Worm (Caenorhabditis elegans) whole organism, young adult: ENCODE results near the gene phyh-1.

Experiments used
- B0019.2 ChIP-seq: fragments of 200-800 bp; sonication (Bioruptor generic); conservative IDR thresholded peaks from 2 replicates; pipeline ENCODE4 v1.3.6; 2022; ENCODE audit warnings: missing genetic modification reagents, missing genetic modification characterization, missing compliant biosample characterization
- B0035.1 ChIP-seq: sonication (generic microtip); optimal IDR thresholded peaks from 2 replicates; lab custom pipeline; 2016; ENCODE audit warnings: missing genetic modification characterization, mild to moderate bottlenecking, missing compliant biosample characterization, missing genotype, missing genetic modification reagents
- B0336.3 ChIP-seq: fragments of 200-800 bp; sonication (Bioruptor generic); IDR thresholded peaks from 2 replicates; pipeline ENCODE4 v1.3.6; 2022; ENCODE audit warnings: missing genetic modification characterization, missing compliant biosample characterization
- F22D6.2 ChIP-seq: sonication (generic microtip); optimal IDR thresholded peaks from 2 replicates; lab custom pipeline; 2016; ENCODE audit warnings: mild to moderate bottlenecking, missing genetic modification characterization, missing compliant biosample characterization
- F37B4.10 ChIP-seq: fragments of 200-800 bp; sonication (Bioruptor generic); IDR thresholded peaks from 2 replicates; pipeline ENCODE4 v1.3.6; 2022; ENCODE audit warnings: missing genetic modification characterization, missing compliant biosample characterization
- F39B2.1 ChIP-seq: fragments of 200-800 bp; sonication (Bioruptor generic); IDR thresholded peaks from 2 replicates; pipeline ENCODE4 v1.3.6; 2022; ENCODE audit warnings: missing genetic modification reagents, missing genetic modification characterization, missing compliant biosample characterization
- F49E8.2 ChIP-seq: sonication (generic microtip); optimal IDR thresholded peaks from 3 replicates; lab custom pipeline; 2017; ENCODE audit warnings: missing genetic modification characterization, mild to moderate bottlenecking, missing compliant biosample characterization, antibody characterized with exemption, moderate library complexity; ENCODE audit not compliant: insufficient read depth
- K12H6.12 ChIP-seq: fragments of 200-800 bp; sonication (Bioruptor generic); optimal IDR thresholded peaks from 2 replicates; lab custom pipeline; 2018; ENCODE audit warnings: mild to moderate bottlenecking, missing genetic modification characterization, missing compliant biosample characterization
- T07F8.4 ChIP-seq: sonication (generic microtip); optimal IDR thresholded peaks from 2 replicates; lab custom pipeline; 2016; ENCODE audit warnings: mild to moderate bottlenecking, missing genetic modification characterization, moderate library complexity, missing compliant biosample characterization
- T26A5.8 ChIP-seq: sonication (generic microtip); optimal IDR thresholded peaks from 2 replicates; lab custom pipeline; 2016; ENCODE audit warnings: missing genetic modification characterization, missing compliant biosample characterization
- Y53F4B.3 ChIP-seq: fragments of 200-800 bp; sonication (Bioruptor generic); IDR thresholded peaks from 2 replicates; pipeline ENCODE4 v1.3.6; 2022; ENCODE audit warnings: missing genetic modification reagents, missing genetic modification characterization, missing compliant biosample characterization
- Y67H2A.10 ChIP-seq: fragments of 200-800 bp; sonication (Bioruptor generic); conservative IDR thresholded peaks from 2 replicates; pipeline ENCODE4 v1.3.6; 2022; ENCODE audit warnings: missing genetic modification reagents, missing genetic modification characterization, missing compliant biosample characterization
- Y95B8A.8 ChIP-seq: fragments of 200-800 bp; sonication (Bioruptor generic); IDR thresholded peaks from 2 replicates; pipeline ENCODE4 v1.3.6; 2022; ENCODE audit warnings: missing genetic modification reagents, missing genetic modification characterization, missing compliant biosample characterization
- aptf-2 ChIP-seq: fragments of 200-800 bp; sonication (Bioruptor generic); conservative IDR thresholded peaks from 2 replicates; pipeline ENCODE4 v1.3.6; 2022; ENCODE audit warnings: missing genetic modification reagents, missing genetic modification characterization, missing compliant biosample characterization
- bed-2 ChIP-seq: fragments of 200-800 bp; sonication (Bioruptor generic); IDR thresholded peaks from 2 replicates; pipeline ENCODE4 v1.3.6; 2022; ENCODE audit warnings: missing genetic modification reagents, missing genetic modification characterization, missing compliant biosample characterization
- cebp-2 ChIP-seq: fragments of 200-800 bp; sonication (Bioruptor generic); IDR thresholded peaks from 2 replicates; pipeline ENCODE4 v1.3.6; 2022; ENCODE audit warnings: missing genetic modification characterization, missing compliant biosample characterization
- ceh-79 ChIP-seq: sonication (generic microtip); optimal IDR thresholded peaks from 2 replicates; lab custom pipeline; 2017; ENCODE audit warnings: mild to moderate bottlenecking, missing genetic modification characterization, missing compliant biosample characterization
- ceh-91 ChIP-seq: fragments of 200-800 bp; sonication (Bioruptor generic); IDR thresholded peaks from 2 replicates; pipeline ENCODE4 v1.3.6; 2022; ENCODE audit warnings: missing genetic modification reagents, missing genetic modification characterization, missing compliant biosample characterization
- chd-7 ChIP-seq: sonication (generic microtip); optimal IDR thresholded peaks from 2 replicates; lab custom pipeline; 2016; ENCODE audit warnings: mild to moderate bottlenecking, missing genetic modification characterization, moderate library complexity, missing compliant biosample characterization
- egrh-3 ChIP-seq: fragments of 200-800 bp; sonication (Bioruptor generic); IDR thresholded peaks from 2 replicates; pipeline ENCODE4 v1.3.6; 2022; ENCODE audit warnings: missing genetic modification reagents, missing genetic modification characterization, missing compliant biosample characterization
- hlh-12 ChIP-seq: sonication (generic microtip); optimal IDR thresholded peaks from 2 replicates; lab custom pipeline; 2016; ENCODE audit warnings: missing genetic modification characterization, missing compliant biosample characterization
- hlh-26 ChIP-seq: fragments of 200-800 bp; sonication (Bioruptor generic); conservative IDR thresholded peaks from 2 replicates; pipeline ENCODE4 v1.3.6; 2022; ENCODE audit warnings: missing genetic modification reagents, missing genetic modification characterization, missing compliant biosample characterization
- hmg-20 ChIP-seq: fragments of 200-800 bp; sonication (Bioruptor generic); IDR thresholded peaks from 2 replicates; pipeline ENCODE4 v1.3.6; 2022; ENCODE audit warnings: missing genetic modification reagents, missing genetic modification characterization, missing compliant biosample characterization
- lag-1 ChIP-seq: fragments of 200-800 bp; sonication (Bioruptor generic); IDR thresholded peaks from 2 replicates; pipeline ENCODE4 v1.3.6; 2022; ENCODE audit warnings: missing genetic modification reagents, missing genetic modification characterization, missing compliant biosample characterization
- lin-26 ChIP-seq: fragments of 200-800 bp; sonication (Bioruptor generic); IDR thresholded peaks from 2 replicates; pipeline ENCODE4 v1.3.6; 2022; ENCODE audit warnings: missing genetic modification reagents, missing genetic modification characterization, missing compliant biosample characterization
- lin-40 ChIP-seq: sonication (generic microtip); optimal IDR thresholded peaks from 2 replicates; lab custom pipeline; 2016; ENCODE audit warnings: missing genetic modification characterization, mild to moderate bottlenecking, missing compliant biosample characterization, missing genotype, missing genetic modification reagents
- lsl-1 ChIP-seq: fragments of 200-800 bp; sonication (Bioruptor generic); optimal IDR thresholded peaks from 2 replicates; lab custom pipeline; 2018; ENCODE audit warnings: mild to moderate bottlenecking, missing genetic modification characterization, moderate library complexity, missing compliant biosample characterization
- mes-4 ChIP-seq: sonication (generic microtip); optimal IDR thresholded peaks from 2 replicates; lab custom pipeline; 2016; ENCODE audit warnings: missing genotype, missing genetic modification characterization, missing compliant biosample characterization
- mxl-1 ChIP-seq: sonication (generic microtip); optimal IDR thresholded peaks from 2 replicates; lab custom pipeline; 2016; ENCODE audit warnings: missing genetic modification characterization, missing compliant biosample characterization
- nfya-1 ChIP-seq: sonication (generic microtip); optimal IDR thresholded peaks from 2 replicates; lab custom pipeline; 2017; ENCODE audit warnings: antibody characterized with exemption, missing compliant biosample characterization, missing genetic modification characterization, borderline replicate concordance; ENCODE audit not compliant: insufficient read depth
- nfya-2 ChIP-seq: fragments of 200-800 bp; sonication (Bioruptor generic); IDR thresholded peaks from 2 replicates; pipeline ENCODE4 v1.3.6; 2022; ENCODE audit warnings: missing genetic modification reagents, missing genetic modification characterization, missing compliant biosample characterization
- rec-8 ChIP-seq, 2 experiments: sonication (generic microtip); optimal IDR thresholded peaks; 2 replicates each; lab custom pipeline; 2016; ENCODE audit warnings: mild to moderate bottlenecking in 2 of 2, missing genetic modification characterization in 2 of 2, missing genetic modification reagents in 2 of 2, missing genotype in 2 of 2, missing biosample characterization in 1 of 2, missing compliant biosample characterization in 1 of 2, moderate library complexity in 1 of 2
- rpc-1 ChIP-seq, 2 experiments: fragments of 150-350 bp in 1 of 2; sonication (generic microtip) in 1 of 2; optimal IDR thresholded peaks; 2 replicates each; lab custom pipeline; 2014 to 2018; ENCODE audit warnings: missing biosample characterization in 1 of 2, missing genetic modification characterization in 1 of 2, missing genetic modification reagents in 1 of 2, missing genotype in 1 of 2
- snpc-3.4 ChIP-seq: sonication (generic microtip); optimal IDR thresholded peaks from 2 replicates; lab custom pipeline; 2017; ENCODE audit warnings: missing genetic modification characterization, mild to moderate bottlenecking, missing compliant biosample characterization, antibody characterized with exemption, moderate library complexity, missing genotype, missing genetic modification reagents
- somi-1 ChIP-seq: fragments of 200-800 bp; sonication (Bioruptor generic); optimal IDR thresholded peaks from 2 replicates; lab custom pipeline; 2018; ENCODE audit warnings: mild to moderate bottlenecking, missing genetic modification characterization, missing compliant biosample characterization
- tbx-9 ChIP-seq: sonication (generic microtip); optimal IDR thresholded peaks from 2 replicates; lab custom pipeline; 2016; ENCODE audit warnings: borderline replicate concordance, missing genetic modification characterization, inconsistent platforms, missing compliant biosample characterization
- zim-3 ChIP-seq: sonication (generic microtip); optimal IDR thresholded peaks from 2 replicates; lab custom pipeline; 2017; ENCODE audit warnings: mild to moderate bottlenecking, missing genetic modification characterization, moderate library complexity, missing compliant biosample characterization
- ztf-18 ChIP-seq: sonication (generic microtip); optimal IDR thresholded peaks from 2 replicates; lab custom pipeline; 2016; ENCODE audit warnings: missing genotype, mild to moderate bottlenecking, missing genetic modification characterization, missing compliant biosample characterization
- ztf-28 ChIP-seq: fragments of 200-800 bp; sonication (Bioruptor generic); IDR thresholded peaks from 2 replicates; pipeline ENCODE4 v1.3.6; 2022; ENCODE audit warnings: missing genetic modification reagents, missing genetic modification characterization, missing compliant biosample characterization
- ztf-6 ChIP-seq: fragments of 200-800 bp; sonication (Bioruptor generic); IDR thresholded peaks from 2 replicates; pipeline ENCODE4 v1.3.6; 2022; ENCODE audit warnings: missing genetic modification reagents, missing genetic modification characterization, missing compliant biosample characterization

phyh-1 gene

ce11 chrIV:17268069-17268468 lies 8.9 kb upstream of the phyh-1 start:
- no peak for TF ChIP-seq T26A5.8 (tag; lab: Kevin White, UChicago)
- TF ChIP-seq nfya-1 (tag; lab: Kevin White, UChicago): no peak
- no peak for TF ChIP-seq mes-4 (tag; lab: Kevin White, UChicago)
- TF ChIP-seq Y95B8A.8 (GFP tag; lab: Robert Waterston, UW): no peak
- no peak for TF ChIP-seq lin-26 (GFP tag; lab: Robert Waterston, UW)
- no peak for TF ChIP-seq F49E8.2 (tag; lab: Kevin White, UChicago)
- no peak for TF ChIP-seq chd-7
- TF ChIP-seq B0035.1 (tag; lab: Kevin White, UChicago): no peak
- no peak for TF ChIP-seq tbx-9 (tag; lab: Kevin White, UChicago)
- no peak for TF ChIP-seq F39B2.1 (GFP tag; lab: Robert Waterston, UW)
- no peak for TF ChIP-seq Y67H2A.10 (GFP tag; lab: Robert Waterston, UW)
- no peak for TF ChIP-seq ztf-18 (tag; lab: Kevin White, UChicago)
- no peak for TF ChIP-seq hmg-20 (GFP tag; lab: Robert Waterston, UW)
- TF ChIP-seq lsl-1 (GFP tag; lab: Kevin White, UChicago): no peak
- no peak for TF ChIP-seq ztf-28 (GFP tag; lab: Robert Waterston, UW)
- TF ChIP-seq K12H6.12: no peak
- TF ChIP-seq ztf-6: no peak
- TF ChIP-seq ceh-79 (tag; lab: Kevin White, UChicago): no peak
- TF ChIP-seq egrh-3 (GFP tag; lab: Robert Waterston, UW): no peak

ce11 chrIV:17267304-17267891 lies 8.2 kb upstream of the phyh-1 start:
- no peak for TF ChIP-seq mxl-1 (tag; lab: Kevin White, UChicago)
- no peak for TF ChIP-seq cebp-2 (GFP tag; lab: Robert Waterston, UW)
- TF ChIP-seq, all 124 proteins: peak for 0

DNA sequence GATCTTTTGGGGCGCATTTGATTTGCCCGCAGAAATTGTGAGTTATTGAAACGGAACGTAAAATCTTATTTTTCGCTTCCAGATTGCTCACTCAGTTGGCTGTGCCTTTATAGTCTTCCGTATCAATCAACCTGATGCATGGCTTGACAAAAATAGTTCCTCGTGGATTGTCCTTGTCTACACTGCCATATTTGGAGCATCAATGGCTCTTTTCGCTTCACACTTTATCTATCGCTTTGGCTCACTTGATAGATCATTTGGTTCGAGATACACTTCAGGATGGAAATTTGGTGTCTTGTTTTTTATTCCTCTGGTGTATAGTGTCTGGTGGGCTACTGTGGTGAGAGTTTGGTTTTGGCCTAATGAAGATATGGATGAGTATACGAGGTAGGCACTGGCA lies 6.5 kb upstream of the phyh-1 start:
- no peak for TF ChIP-seq F37B4.10 (GFP tag; lab: Robert Waterston, UW)

DNA sequence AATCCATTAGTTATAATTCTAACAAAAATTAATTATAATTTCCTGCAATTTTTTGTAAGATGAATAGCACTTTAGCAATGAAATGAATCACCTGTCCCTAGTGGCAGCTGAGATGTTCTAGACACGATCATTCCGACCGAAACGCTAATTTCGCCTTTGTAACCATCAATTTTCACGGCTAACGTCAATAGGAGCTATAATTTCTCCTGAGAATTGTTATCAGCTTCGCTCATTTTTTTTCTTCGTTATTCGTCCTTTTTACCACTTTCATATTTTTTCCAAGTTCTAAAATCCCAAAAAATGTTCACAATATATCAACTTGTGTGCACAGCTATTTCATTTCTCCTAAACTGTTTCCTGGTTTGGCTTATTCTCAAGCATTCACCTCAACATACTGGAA lies 6.1 kb upstream of the phyh-1 start, which contains the start of gene str-187:
str-187 (plus strand) TSS at position 301 of the 400 bp plus-strand sequence.
- no peak for TF ChIP-seq nfya-2 (GFP tag; lab: Robert Waterston, UW)
- no peak for TF ChIP-seq somi-1 (GFP tag; lab: Kevin White, UChicago)
- no peak for TF ChIP-seq rec-8 (tag; optimal IDR thresholded peaks at IDR 0.05; lab: Kevin White, UChicago)

DNA sequence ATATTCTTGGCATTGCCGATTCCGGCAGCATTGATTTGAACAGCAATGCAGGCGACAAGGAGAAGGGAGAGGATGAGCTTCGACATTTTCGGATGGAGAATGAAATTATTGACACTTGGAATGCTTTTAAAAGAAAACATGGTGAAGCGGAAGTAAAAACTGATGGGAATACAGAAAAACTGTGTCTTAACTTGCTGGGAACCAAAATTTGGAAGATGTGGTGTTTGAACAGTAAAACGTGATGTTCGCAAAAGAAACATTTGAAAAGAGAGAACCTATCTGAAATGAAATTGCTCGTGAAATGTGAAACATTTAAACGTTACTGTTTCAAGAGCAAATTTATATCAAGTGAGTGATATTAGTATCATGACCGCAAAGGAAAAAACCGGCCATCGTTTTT lies 5.5 kb upstream of the phyh-1 start, which contains the start of gene F26D10.13:
F26D10.13 (minus strand) TSS at position 101 of the 400 bp plus-strand sequence.
- TF ChIP-seq hlh-12 (tag; lab: Kevin White, UChicago) (no peak), B0035.1 (tag; lab: Kevin White, UChicago) (no peak), aptf-2 (GFP tag; lab: Robert Waterston, UW) (no peak), egrh-3 (GFP tag; lab: Robert Waterston, UW) (no peak), hlh-26 (GFP tag; lab: Robert Waterston, UW) (no peak), ceh-91 (no peak), lin-40 (tag; lab: Kevin White, UChicago) (no peak), B0336.3 (GFP tag; lab: Robert Waterston, UW) (no peak), chd-7 (no peak), snpc-3.4 (tag; lab: Kevin White, UChicago) (no peak), Y53F4B.3 (GFP tag; lab: Robert Waterston, UW) (no peak), T07F8.4 (tag; lab: Kevin White, UChicago) (no peak), F22D6.2 (no peak), lag-1 (no peak), rpc-1 (optimal IDR thresholded peaks at IDR 0.05; lab: Kevin White, UChicago) (no peak), rpc-1 (tag; optimal IDR thresholded peaks at IDR 0.05; lab: Kevin White, UChicago) (no peak), zim-3 (no peak), B0019.2 (GFP tag; lab: Robert Waterston, UW) (no peak), tbx-9 (tag; lab: Kevin White, UChicago) (no peak), bed-2 (no peak)
